Fruit fly (Drosophila melanogaster): ENCODE results near the gene CG5334.

Gene CG5334

dm6 chrX:14824690-14825469 is 49.8 kb downstream of the CG5334 start:
- no peak for TF ChIP-seq CG17801 (GFP tag; optimal IDR thresholded peaks at IDR 0.05; ENCODE audit: partially characterized antibody)

- TF ChIP-seq CG17801 (GFP tag; optimal IDR thresholded peaks at IDR 0.05; ENCODE audit: partially characterized antibody): no peak
Observed at dm6 chrX:14825470-14825787, 50.3 kb downstream of the CG5334 start.
